Worm (Caenorhabditis elegans) whole organism, late embryonic: Measurements from ENCODE around the gene D1025.1.

Experiments
- pha-4 ChIP-seq: fragments of 150-350 bp; optimal IDR thresholded peaks from 2 replicates; lab custom pipeline; 2018; ENCODE audit warnings: missing biosample characterization, missing genetic modification reagents, missing genetic modification characterization
- tbx-7 ChIP-seq: sonication (generic microtip); optimal IDR thresholded peaks from 2 replicates; lab custom pipeline; 2016; ENCODE audit warnings: missing genotype, missing genetic modification characterization, missing compliant biosample characterization
- unc-55 ChIP-seq: sonication (generic microtip); optimal IDR thresholded peaks from 2 replicates; lab custom pipeline; 2017; ENCODE audit warnings: missing biosample characterization, missing genetic modification reagents, missing genetic modification characterization

- no peak for TF ChIP-seq tbx-7 (tag; lab: Kevin White, UChicago)
- TF ChIP-seq unc-55 = no peak
- no peak for TF ChIP-seq pha-4 (tag; lab: Kevin White, UChicago)
These were observed 7.7 kb upstream of the D1025.1 start, which contains the start of gene fbxa-141 for ce11 chrX:14512817-14513216.
